Fruit fly (Drosophila melanogaster): ENCODE measurements around the gene chm.
A peak's percentile ranks its signal among the peaks of the same experiment; 100 is the strongest.

Gene chm

DNA sequence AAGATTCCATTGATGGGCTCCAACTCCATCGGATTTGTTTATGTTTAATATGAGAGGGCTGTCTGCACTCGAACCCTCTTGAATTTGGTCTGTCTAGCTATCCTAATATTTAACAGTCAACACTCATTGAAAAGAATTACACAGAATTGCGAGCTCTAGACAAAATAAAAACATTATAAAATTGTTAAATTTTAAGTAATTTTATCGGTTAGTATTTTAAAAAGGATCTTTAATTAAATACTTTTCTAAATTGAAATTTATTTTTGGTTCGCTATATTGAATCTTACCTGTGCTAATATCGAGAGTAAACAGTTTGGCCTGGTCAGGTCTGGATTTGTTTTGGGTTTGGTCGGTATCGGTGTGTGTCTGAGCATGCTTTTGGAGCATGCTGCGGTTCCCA is 10.6 kb upstream of the chm start (continued):
- TF ChIP-seq tup (GFP tag; optimal IDR thresholded peaks at IDR 0.05), result no peak
- TF ChIP-seq NC2β (GFP tag; optimal IDR thresholded peaks at IDR 0.05), result no peak
- peak; percentile 80 for TF ChIP-seq CG32532 (GFP tag; IDR thresholded peaks at IDR 0.05)
- no peak for TF ChIP-seq Trl (optimal IDR thresholded peaks at IDR 0.05)
- TF ChIP-seq Trl (GFP tag; optimal IDR thresholded peaks at IDR 0.05), result no peak
- TF ChIP-seq h (optimal IDR thresholded peaks at IDR 0.05), result no peak
- no peak for TF ChIP-seq Dfd (GFP tag; optimal IDR thresholded peaks at IDR 0.05)
- TF ChIP-seq schlank (tag; optimal IDR thresholded peaks at IDR 0.05), result peak; percentile 27
- TF ChIP-seq Opbp (GFP tag; IDR thresholded peaks at IDR 0.05; ENCODE audit: partially characterized antibody), result no peak
- TF ChIP-seq Taf1 (GFP tag; IDR thresholded peaks at IDR 0.05), result peak; percentile 66; the same call in 1 of the 2 replicates
- peak; percentile 11 for TF ChIP-seq CG1529 (GFP tag; optimal IDR thresholded peaks at IDR 0.05)
- TF ChIP-seq Doc2 (GFP tag; IDR thresholded peaks at IDR 0.05), result no peak
- TF ChIP-seq CG12236 (GFP tag; optimal IDR thresholded peaks at IDR 0.05), result no peak
- TF ChIP-seq slbo (GFP tag; IDR thresholded peaks at IDR 0.05), result peak; percentile 90
- TF ChIP-seq gem (tag; optimal IDR thresholded peaks at IDR 0.05), result peak; percentile 80
- no peak for TF ChIP-seq pho (GFP tag; optimal IDR thresholded peaks at IDR 0.05)
- TF ChIP-seq eve (GFP tag; optimal IDR thresholded peaks at IDR 0.05), result peak in 1 of 2 experiments; percentile 37
- no peak; the same call in 1 of the 2 replicates for TF ChIP-seq CG8765 (GFP tag; IDR thresholded peaks at IDR 0.05)
- peak; percentile 27 for TF ChIP-seq Antp (GFP tag; optimal IDR thresholded peaks at IDR 0.05)
- TF ChIP-seq CG17186 (GFP tag; optimal IDR thresholded peaks at IDR 0.05), result no peak
- TF ChIP-seq CG14667 (GFP tag; IDR thresholded peaks at IDR 0.05), result peak; percentile 64
- TF ChIP-seq CG7839 (tag; optimal IDR thresholded peaks at IDR 0.05), result peak; percentile 87
- peak; percentile 49 for TF ChIP-seq CG12155 (GFP tag; optimal IDR thresholded peaks at IDR 0.05)
- no peak for TF ChIP-seq Hr78 (GFP tag; optimal IDR thresholded peaks at IDR 0.05)
- TF ChIP-seq CG13296 (GFP tag; optimal IDR thresholded peaks at IDR 0.05), result peak; percentile 62
- TF ChIP-seq HHEX (GFP tag; optimal IDR thresholded peaks at IDR 0.05), result peak; percentile 61
- TF ChIP-seq CG10366 (GFP tag; IDR thresholded peaks at IDR 0.05), result peak; percentile 79
- TF ChIP-seq CG43689 (GFP tag; IDR thresholded peaks at IDR 0.05), result no peak
- peak; percentile 37; the same call in 1 of the 2 replicates for TF ChIP-seq MBD-R2 (GFP tag; IDR thresholded peaks at IDR 0.05)
- TF ChIP-seq CG9215 (GFP tag; IDR thresholded peaks at IDR 0.05), result peak; percentile 62
- TF ChIP-seq chinmo (GFP tag; IDR thresholded peaks at IDR 0.05; ENCODE audit: partially characterized antibody), result no peak
- no peak for TF ChIP-seq emc (GFP tag; optimal IDR thresholded peaks at IDR 0.05)
- no peak for TF ChIP-seq nau (GFP tag; optimal IDR thresholded peaks at IDR 0.05)
- TF ChIP-seq CG3995 (GFP tag; optimal IDR thresholded peaks at IDR 0.05), result no peak
- no peak for TF ChIP-seq CG4360 (GFP tag; IDR thresholded peaks at IDR 0.05)
- TF ChIP-seq lilli (GFP tag; optimal IDR thresholded peaks at IDR 0.05), result peak; percentile 66
- peak; percentile 57 for TF ChIP-seq salm (tag; optimal IDR thresholded peaks at IDR 0.05)
- TF ChIP-seq CG3163 (GFP tag; optimal IDR thresholded peaks at IDR 0.05), result no peak
- TF ChIP-seq prd (optimal IDR thresholded peaks at IDR 0.05), result no peak
- peak; percentile 84 for TF ChIP-seq prd (GFP tag; IDR thresholded peaks at IDR 0.05)
- no peak for TF ChIP-seq Bdp1 (GFP tag; optimal IDR thresholded peaks at IDR 0.05)
- peak; percentile 57 for TF ChIP-seq gcm (GFP tag; optimal IDR thresholded peaks at IDR 0.05)
- no peak for TF ChIP-seq shn (GFP tag; optimal IDR thresholded peaks at IDR 0.05)
- peak; percentile 66 for TF ChIP-seq H15 (GFP tag; IDR thresholded peaks at IDR 0.05)
- peak; percentile 92 for TF ChIP-seq tgo (GFP tag; IDR thresholded peaks at IDR 0.05)
- TF ChIP-seq Eip74EF (GFP tag; optimal IDR thresholded peaks at IDR 0.05), result peak in 1 of 2 experiments; percentile 60
- TF ChIP-seq Ravus (GFP tag; IDR thresholded peaks at IDR 0.05), result peak; percentile 66
- peak; percentile 32; the same call in 1 of the 2 replicates for TF ChIP-seq E2f2 (GFP tag; IDR thresholded peaks at IDR 0.05)
- TF ChIP-seq CG13424 (tag; optimal IDR thresholded peaks at IDR 0.05), result peak; percentile 80
- TF ChIP-seq CG12659 (GFP tag; optimal IDR thresholded peaks at IDR 0.05), result peak; percentile 64
- peak; percentile 79 for TF ChIP-seq nmo (GFP tag; optimal IDR thresholded peaks at IDR 0.05)
- TF ChIP-seq Xrp1 (GFP tag; IDR thresholded peaks at IDR 0.05), result peak; percentile 79

Data from whole organism, embryonic.